Fruit fly (Drosophila melanogaster): ENCODE data around the gene wol.
A peak's percentile ranks its signal among the peaks of the same experiment; 100 is the strongest.

Gene wol

dm6 chr2L:8292159-8292887 lies 10.5 kb downstream of the wol start (continued):
- no peak for TF ChIP-seq Bgb (GFP tag; IDR thresholded peaks at IDR 0.05; ENCODE audit: partially characterized antibody)
- TF ChIP-seq ttk (GFP tag; IDR thresholded peaks at IDR 0.05) = peak; percentile 95
- peak; percentile 95 for TF ChIP-seq fd96Cb (tag; optimal IDR thresholded peaks at IDR 0.05)
- TF ChIP-seq CG6654 (GFP tag; optimal IDR thresholded peaks at IDR 0.05) = peak; percentile 77
- TF ChIP-seq CG5953 (GFP tag; IDR thresholded peaks at IDR 0.05) = peak; percentile 94
- TF ChIP-seq al (GFP tag; IDR thresholded peaks at IDR 0.05) = peak; percentile 95
- peak; percentile 98 for TF ChIP-seq slbo (GFP tag; IDR thresholded peaks at IDR 0.05)
- TF ChIP-seq cas (GFP tag; IDR thresholded peaks at IDR 0.05) = peak; percentile 92
- peak; percentile 93 for TF ChIP-seq Hr3 (GFP tag; optimal IDR thresholded peaks at IDR 0.05)
- TF ChIP-seq CG4820 (GFP tag; optimal IDR thresholded peaks at IDR 0.05) = peak; percentile 93
- TF ChIP-seq dpn (GFP tag; optimal IDR thresholded peaks at IDR 0.05) = peak; percentile 92 to 96
- peak; percentile 97 for TF ChIP-seq CG18262 (tag; optimal IDR thresholded peaks at IDR 0.05)
- peak; percentile 71 for TF ChIP-seq CG10565 (GFP tag; optimal IDR thresholded peaks at IDR 0.05)
- peak; percentile 38 for TF ChIP-seq CG9797 (GFP tag; optimal IDR thresholded peaks at IDR 0.05)
- peak; percentile 91 for TF ChIP-seq toy (GFP tag; IDR thresholded peaks at IDR 0.05)
- peak; percentile 98 for TF ChIP-seq CG14014 (GFP tag; IDR thresholded peaks at IDR 0.05)
- peak; percentile 87 for TF ChIP-seq NK7.1 (GFP tag; optimal IDR thresholded peaks at IDR 0.05)
- peak; percentile 96 for TF ChIP-seq Meics (GFP tag; optimal IDR thresholded peaks at IDR 0.05)
- peak; percentile 98 for TF ChIP-seq CG17359 (tag; optimal IDR thresholded peaks at IDR 0.05)
- no peak for TF ChIP-seq hb (GFP tag; IDR thresholded peaks at IDR 0.05; ENCODE audit: partially characterized antibody)
- peak; percentile 95 for TF ChIP-seq CG5245 (GFP tag; optimal IDR thresholded peaks at IDR 0.05)
- TF ChIP-seq schlank (tag; optimal IDR thresholded peaks at IDR 0.05) = peak; percentile 90
- TF ChIP-seq ind (GFP tag; optimal IDR thresholded peaks at IDR 0.05) = peak; percentile 95
- TF ChIP-seq H15 (GFP tag; IDR thresholded peaks at IDR 0.05) = peak; percentile 96
- TF ChIP-seq CG12391 (tag; optimal IDR thresholded peaks at IDR 0.05) = peak; percentile 97
- peak; percentile 95 for TF ChIP-seq nau (GFP tag; optimal IDR thresholded peaks at IDR 0.05)
- peak; percentile 98 for TF ChIP-seq so (GFP tag; IDR thresholded peaks at IDR 0.05)
- TF ChIP-seq CrebB (tag; optimal IDR thresholded peaks at IDR 0.05) = peak; percentile 95
- peak; percentile 94 for TF ChIP-seq klu (GFP tag; IDR thresholded peaks at IDR 0.05)
- peak; percentile 96 for TF ChIP-seq dmrt11E (tag; optimal IDR thresholded peaks at IDR 0.05)
- peak; percentile 91 for TF ChIP-seq tx (GFP tag; optimal IDR thresholded peaks at IDR 0.05)
- TF ChIP-seq gcm (GFP tag; optimal IDR thresholded peaks at IDR 0.05) = peak; percentile 95
- TF ChIP-seq CG4424 (GFP tag; optimal IDR thresholded peaks at IDR 0.05) = peak; percentile 96
- TF ChIP-seq CG32767 (GFP tag; IDR thresholded peaks at IDR 0.05) = peak; percentile 94
- peak; percentile 97 for TF ChIP-seq CG8924 (tag; optimal IDR thresholded peaks at IDR 0.05)
- TF ChIP-seq wek (GFP tag; optimal IDR thresholded peaks at IDR 0.05) = peak; percentile 85
- peak; percentile 90 for TF ChIP-seq CG12155 (GFP tag; optimal IDR thresholded peaks at IDR 0.05)
- no peak for TF ChIP-seq Lpt (GFP tag; optimal IDR thresholded peaks at IDR 0.05)
- TF ChIP-seq Fer1 (GFP tag; optimal IDR thresholded peaks at IDR 0.05) = peak; percentile 96
- peak; percentile 77 for TF ChIP-seq CG3838 (GFP tag; optimal IDR thresholded peaks at IDR 0.05)
- TF ChIP-seq CG31365 (tag; optimal IDR thresholded peaks at IDR 0.05) = peak; percentile 86
- TF ChIP-seq CG9727 (GFP tag; optimal IDR thresholded peaks at IDR 0.05) = peak; percentile 92
- TF ChIP-seq CG14965 (GFP tag; optimal IDR thresholded peaks at IDR 0.05; ENCODE audit: borderline replicate concordance) = peak; percentile 33
- TF ChIP-seq Mrtf (GFP tag; IDR thresholded peaks at IDR 0.05) = peak; percentile 97
- peak; percentile 94 for TF ChIP-seq mam (GFP tag; optimal IDR thresholded peaks at IDR 0.05)
- TF ChIP-seq Deaf1 (tag; optimal IDR thresholded peaks at IDR 0.05) = peak; percentile 83
- TF ChIP-seq CG4404 (GFP tag; IDR thresholded peaks at IDR 0.05) = peak; percentile 91
- peak; percentile 96 for TF ChIP-seq Fer3 (tag; optimal IDR thresholded peaks at IDR 0.05)
- peak; percentile 4 for TF ChIP-seq BEAF-32 (GFP tag; optimal IDR thresholded peaks at IDR 0.05)
- peak; percentile 90 for TF ChIP-seq chn (GFP tag; optimal IDR thresholded peaks at IDR 0.05)
